Worm (Caenorhabditis elegans): ENCODE results near the gene sru-23.
"Not testable (repeated sequence)": the region's sequence is repeated elsewhere in the genome, so short reads cannot be mapped to it uniquely, and the experiment has no call there.

- not testable (repeated sequence) for TF ChIP-seq nhr-237 (tag; optimal IDR thresholded peaks at IDR 0.05); ZK546.5 (tag; optimal IDR thresholded peaks at IDR 0.05); nhr-23 (tag; optimal IDR thresholded peaks at IDR 0.05); elt-1 (tag; optimal IDR thresholded peaks at IDR 0.05); aly-2 (tag; optimal IDR thresholded peaks at IDR 0.05); elt-3 (tag; optimal IDR thresholded peaks at IDR 0.05); F13H6.1 (tag; optimal IDR thresholded peaks at IDR 0.05); ztf-11 (tag; optimal IDR thresholded peaks at IDR 0.05); snpc-4 (tag; optimal IDR thresholded peaks at IDR 0.05); skn-1 (tag; optimal IDR thresholded peaks at IDR 0.05); ama-1 (optimal IDR thresholded peaks at IDR 0.05); lin-39 (tag; optimal IDR thresholded peaks at IDR 0.05); fos-1 (tag; optimal IDR thresholded peaks at IDR 0.05); nhr-11 (tag; optimal IDR thresholded peaks at IDR 0.05)
Observed at ce11 chrV:15991850-15992249, 19.5 kb upstream of the sru-23 start, which contains the start of gene C06C6.7.

Data from whole organism, L2 larva.